Worm (Caenorhabditis elegans) whole organism, early embryonic: ENCODE data around the gene W02H5.2.

Experiments
- B0310.2 ChIP-seq: sonication (generic microtip); optimal IDR thresholded peaks from 2 replicates; lab custom pipeline; 2016; ENCODE audit warnings: mild to moderate bottlenecking, missing genetic modification characterization, missing compliant biosample characterization
- F13C5.2 ChIP-seq: sonication (generic microtip); optimal IDR thresholded peaks from 2 replicates; lab custom pipeline; 2017; ENCODE audit warnings: mild to moderate bottlenecking, missing genetic modification characterization, inconsistent platforms, missing compliant biosample characterization
- aly-1 ChIP-seq: sonication (generic microtip); optimal IDR thresholded peaks from 2 replicates; lab custom pipeline; 2016; ENCODE audit warnings: missing genetic modification characterization, missing compliant biosample characterization
- ama-1 ChIP-seq: fragments of 150-350 bp; optimal IDR thresholded peaks from 2 replicates; lab custom pipeline; 2014
- ceh-13 ChIP-seq: fragments of 200-800 bp; sonication (Bioruptor generic); optimal IDR thresholded peaks from 2 replicates; lab custom pipeline; 2018; ENCODE audit warnings: mild to moderate bottlenecking, missing genetic modification characterization, missing compliant biosample characterization
- ceh-36 ChIP-seq: sonication (generic microtip); optimal IDR thresholded peaks from 2 replicates; lab custom pipeline; 2016; ENCODE audit warnings: missing genetic modification characterization, inconsistent platforms, missing compliant biosample characterization
- ets-7 ChIP-seq: sonication (generic microtip); optimal IDR thresholded peaks from 2 replicates; lab custom pipeline; 2016; ENCODE audit warnings: missing genotype, missing genetic modification characterization, missing compliant biosample characterization
- flt-1 ChIP-seq: fragments of 200-800 bp; sonication (Bioruptor generic); IDR thresholded peaks from 2 replicates; pipeline ENCODE4 v1.3.6; 2022; ENCODE audit warnings: missing genetic modification characterization, missing compliant biosample characterization
- hmbx-1 ChIP-seq: sonication (generic microtip); optimal IDR thresholded peaks from 2 replicates; lab custom pipeline; 2016; ENCODE audit warnings: mild to moderate bottlenecking, missing genetic modification characterization, missing compliant biosample characterization
- hmg-4 ChIP-seq: fragments of 200-800 bp; sonication (Bioruptor generic); optimal IDR thresholded peaks from 2 replicates; lab custom pipeline; 2018; ENCODE audit warnings: mild to moderate bottlenecking, missing genetic modification characterization, missing compliant biosample characterization
- hnd-1 ChIP-seq: sonication (generic microtip); optimal IDR thresholded peaks from 2 replicates; lab custom pipeline; 2016; ENCODE audit warnings: missing genetic modification characterization, missing compliant biosample characterization
- pes-1 ChIP-seq: fragments of 200-800 bp; sonication (Bioruptor generic); IDR thresholded peaks from 2 replicates; pipeline ENCODE4 v1.3.6; 2022; ENCODE audit warnings: missing genetic modification reagents, missing genetic modification characterization, missing compliant biosample characterization
- scrt-1 ChIP-seq: fragments of 200-800 bp; sonication (Bioruptor generic); IDR thresholded peaks from 2 replicates; pipeline ENCODE4 v1.3.6; 2022; ENCODE audit warnings: missing genetic modification characterization, missing compliant biosample characterization
- sea-1 ChIP-seq: fragments of 200-800 bp; sonication (Bioruptor generic); conservative IDR thresholded peaks from 2 replicates; pipeline ENCODE4 v1.3.6; 2022; ENCODE audit warnings: missing genetic modification characterization, missing compliant biosample characterization
- tbx-11 ChIP-seq: fragments of 200-800 bp; sonication (Bioruptor generic); IDR thresholded peaks from 2 replicates; pipeline ENCODE4 v1.3.6; 2022; ENCODE audit warnings: missing genetic modification characterization, missing compliant biosample characterization
- tbx-37 ChIP-seq: fragments of 200-800 bp; sonication (Bioruptor generic); conservative IDR thresholded peaks from 2 replicates; pipeline ENCODE4 v1.3.6; 2022; ENCODE audit warnings: missing genetic modification reagents, missing genetic modification characterization, missing compliant biosample characterization
- tra-4 ChIP-seq: sonication (generic microtip); optimal IDR thresholded peaks from 2 replicates; lab custom pipeline; 2017; ENCODE audit warnings: missing genetic modification characterization, missing compliant biosample characterization

W02H5.2 gene

DNA sequence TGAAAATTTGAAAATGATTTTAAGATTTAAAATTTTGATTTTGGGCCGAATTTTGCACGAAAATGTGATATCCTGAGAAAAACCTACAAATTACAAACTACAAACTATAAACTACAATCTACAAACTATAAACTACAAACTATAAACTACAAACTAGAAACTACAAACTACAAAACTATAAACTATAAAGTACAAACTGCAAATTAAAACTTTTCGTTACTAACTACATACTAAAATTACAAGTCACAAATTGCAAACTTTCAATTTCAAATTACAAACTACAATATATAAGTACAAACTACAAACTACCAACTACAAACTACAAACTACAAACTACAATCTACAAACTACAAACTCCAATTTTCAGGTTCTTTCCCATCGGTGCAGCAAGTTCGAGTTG lies 44.4 kb downstream of the W02H5.2 start:
- TF ChIP-seq hmg-4 (no peak), ama-1 (lab: Kevin White, UChicago) (no peak), tbx-11 (GFP tag; lab: Robert Waterston, UW) (no peak), ceh-36 (tag; lab: Kevin White, UChicago) (no peak), B0310.2 (tag; lab: Kevin White, UChicago) (no peak), hmbx-1 (tag; lab: Kevin White, UChicago) (no peak), sea-1 (GFP tag; lab: Robert Waterston, UW) (no peak), tbx-37 (GFP tag; lab: Robert Waterston, UW) (no peak), tra-4 (tag; lab: Kevin White, UChicago) (no peak)

- TF ChIP-seq tra-4 (tag; lab: Kevin White, UChicago) (no peak), sea-1 (GFP tag; lab: Robert Waterston, UW) (no peak), ets-7 (tag; lab: Kevin White, UChicago) (no peak), B0310.2 (tag; lab: Kevin White, UChicago) (no peak), tbx-11 (GFP tag; lab: Robert Waterston, UW) (no peak), ceh-13 (GFP tag; lab: Kevin White, UChicago) (no peak), scrt-1 (GFP tag; lab: Robert Waterston, UW) (no peak), ceh-36 (tag; lab: Kevin White, UChicago) (no peak), F13C5.2 (tag; lab: Kevin White, UChicago) (no peak), tbx-37 (GFP tag; lab: Robert Waterston, UW) (no peak), flt-1 (GFP tag; lab: Robert Waterston, UW) (no peak), hmbx-1 (tag; lab: Kevin White, UChicago) (no peak), aly-1 (tag; lab: Kevin White, UChicago) (no peak)
Observed at ce11 chrV:2684227-2684626, 45.1 kb downstream of the W02H5.2 start.

DNA sequence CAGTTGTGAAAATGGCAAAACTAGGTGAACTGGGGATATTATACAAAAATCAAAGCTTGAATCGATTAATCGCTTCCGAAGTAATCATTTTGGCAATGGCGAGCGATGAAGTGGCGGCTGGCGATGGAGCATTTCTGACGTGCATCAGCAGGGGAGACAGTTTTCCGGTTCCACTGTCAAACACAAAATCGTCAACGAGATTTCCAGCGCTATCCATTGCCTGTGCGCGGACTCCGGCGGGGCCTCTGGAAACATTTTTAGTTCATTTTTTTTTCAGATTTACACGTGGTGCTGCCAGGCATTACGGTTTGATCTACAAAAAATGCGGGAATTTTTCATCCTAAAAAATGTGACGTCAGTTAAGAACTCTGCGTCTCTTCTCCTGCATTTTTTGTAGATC lies 49.4 kb downstream of the W02H5.2 start:
- TF ChIP-seq tbx-11 (GFP tag; lab: Robert Waterston, UW) = no peak

ce11 chrV:2690478-2690877 lies 51.3 kb downstream of the W02H5.2 start:
- TF ChIP-seq hmbx-1 (tag; lab: Kevin White, UChicago) = no peak
- no peak for TF ChIP-seq ceh-13 (GFP tag; lab: Kevin White, UChicago)
- TF ChIP-seq tra-4 (tag; lab: Kevin White, UChicago) = no peak
- TF ChIP-seq tbx-37 (GFP tag; lab: Robert Waterston, UW) = no peak
- no peak for TF ChIP-seq tbx-11 (GFP tag; lab: Robert Waterston, UW)
- no peak for TF ChIP-seq sea-1 (GFP tag; lab: Robert Waterston, UW)
- no peak for TF ChIP-seq flt-1 (GFP tag; lab: Robert Waterston, UW)

DNA sequence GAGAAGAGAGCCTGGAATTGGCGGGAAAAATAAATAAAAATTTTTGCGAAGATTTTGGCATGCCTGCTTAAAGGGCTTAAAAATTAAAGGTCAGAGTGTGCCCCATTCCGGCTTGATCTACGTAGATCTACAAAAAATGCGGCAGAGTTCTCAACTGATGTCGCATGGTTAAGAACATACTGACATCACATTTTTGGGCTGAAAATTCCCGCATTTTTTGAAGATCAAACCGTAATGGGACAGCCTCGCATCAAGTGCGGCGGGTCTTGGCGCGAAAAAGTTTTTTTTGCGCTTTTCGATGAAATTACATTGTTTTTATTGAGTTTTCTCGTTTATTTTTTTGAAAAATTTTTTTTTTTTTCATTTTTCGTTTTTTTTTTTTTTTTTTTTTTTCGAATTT lies 51.8 kb downstream of the W02H5.2 start:
- no peak for TF ChIP-seq scrt-1 (GFP tag; lab: Robert Waterston, UW)
- no peak for TF ChIP-seq tbx-11 (GFP tag; lab: Robert Waterston, UW)
- TF ChIP-seq hmg-4 = no peak
- no peak for TF ChIP-seq ets-7 (tag; lab: Kevin White, UChicago)
- TF ChIP-seq pes-1 (GFP tag; lab: Robert Waterston, UW) = no peak
- TF ChIP-seq hnd-1 = no peak
- TF ChIP-seq ama-1 (lab: Kevin White, UChicago) = no peak
- TF ChIP-seq tra-4 (tag; lab: Kevin White, UChicago) = no peak
- no peak for TF ChIP-seq ceh-36 (tag; lab: Kevin White, UChicago)
- TF ChIP-seq ceh-13 (GFP tag; lab: Kevin White, UChicago) = no peak
- no peak for TF ChIP-seq flt-1 (GFP tag; lab: Robert Waterston, UW)
- no peak for TF ChIP-seq F13C5.2 (tag; lab: Kevin White, UChicago)
- TF ChIP-seq sea-1 (GFP tag; lab: Robert Waterston, UW) = no peak
- TF ChIP-seq B0310.2 (tag; lab: Kevin White, UChicago) = no peak
- no peak for TF ChIP-seq hmbx-1 (tag; lab: Kevin White, UChicago)
- TF ChIP-seq aly-1 (tag; lab: Kevin White, UChicago) = no peak
- TF ChIP-seq tbx-37 (GFP tag; lab: Robert Waterston, UW) = no peak

- TF ChIP-seq tbx-11 (GFP tag; lab: Robert Waterston, UW) (peak; percentile 8; the same call in 1 of the 2 replicates), tbx-37 (GFP tag; lab: Robert Waterston, UW) (0 out of 2 replicates have a peak, but pooled peaks have one; percentile 23), pes-1 (GFP tag; lab: Robert Waterston, UW) (no peak), F13C5.2 (tag; lab: Kevin White, UChicago) (peak; percentile 68), hmg-4 (peak; percentile 32)
Observed at ce11 chrV:2694389-2694788, 55.3 kb downstream of the W02H5.2 start, which contains the start of gene Y45G12B.2. Gene Y45G12B.2, plus strand, starts transcription at chrV:2694771.

DNA sequence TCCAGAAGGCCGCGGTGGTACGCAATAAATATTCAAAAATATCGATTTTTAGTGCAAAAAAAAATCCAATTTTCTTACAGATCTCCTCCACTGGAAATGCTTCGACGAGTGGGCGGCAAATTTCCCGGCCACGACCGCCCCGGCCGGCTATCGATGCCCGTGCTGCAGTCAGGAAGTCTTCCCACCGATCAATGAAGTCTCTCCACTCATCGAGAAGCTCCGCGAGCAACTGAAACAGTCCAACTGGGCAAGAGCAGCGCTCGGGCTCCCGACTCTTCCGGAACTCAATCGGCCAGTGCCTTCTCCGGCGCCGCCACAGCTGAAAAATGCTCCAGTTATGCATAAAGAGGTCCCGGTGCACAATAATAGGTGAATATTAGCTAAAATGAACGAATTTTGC lies 56.8 kb downstream of the W02H5.2 start, which contains the start of gene Y45G12B.3:
Y45G12B.3 (minus strand) TSS at position 320 of the 400 bp plus-strand sequence.
- TF ChIP-seq ama-1 (lab: Kevin White, UChicago) (no peak), scrt-1 (GFP tag; lab: Robert Waterston, UW) (no peak), hmg-4 (no peak), hmbx-1 (tag; lab: Kevin White, UChicago) (no peak), tbx-37 (GFP tag; lab: Robert Waterston, UW) (no peak), B0310.2 (tag; lab: Kevin White, UChicago) (no peak), ceh-36 (tag; lab: Kevin White, UChicago) (no peak), aly-1 (tag; lab: Kevin White, UChicago) (no peak), sea-1 (GFP tag; lab: Robert Waterston, UW) (no peak), flt-1 (GFP tag; lab: Robert Waterston, UW) (no peak), tra-4 (tag; lab: Kevin White, UChicago) (no peak), hnd-1 (no peak), ets-7 (tag; lab: Kevin White, UChicago) (no peak), tbx-11 (GFP tag; lab: Robert Waterston, UW) (no peak), F13C5.2 (tag; lab: Kevin White, UChicago) (no peak), pes-1 (GFP tag; lab: Robert Waterston, UW) (no peak), ceh-13 (GFP tag; lab: Kevin White, UChicago) (no peak)
